Worm (Caenorhabditis elegans) whole organism, L4/young adult: ENCODE results near the gene srd-66.

Source experiments
- W03F9.2 ChIP-seq: fragments of 150-350 bp; optimal IDR thresholded peaks from 2 replicates; lab custom pipeline; 2014; ENCODE audit warnings: missing biosample characterization, missing genetic modification characterization
- dao-5 ChIP-seq: sonication (generic microtip); optimal IDR thresholded peaks from 2 replicates; lab custom pipeline; 2016; ENCODE audit warnings: missing genotype, missing genetic modification characterization, moderate library complexity, missing compliant biosample characterization
- him-1 ChIP-seq: sonication (generic microtip); optimal IDR thresholded peaks from 2 replicates; lab custom pipeline; 2016; ENCODE audit warnings: missing genotype, missing genetic modification reagents, missing genetic modification characterization, missing compliant biosample characterization

DNA sequence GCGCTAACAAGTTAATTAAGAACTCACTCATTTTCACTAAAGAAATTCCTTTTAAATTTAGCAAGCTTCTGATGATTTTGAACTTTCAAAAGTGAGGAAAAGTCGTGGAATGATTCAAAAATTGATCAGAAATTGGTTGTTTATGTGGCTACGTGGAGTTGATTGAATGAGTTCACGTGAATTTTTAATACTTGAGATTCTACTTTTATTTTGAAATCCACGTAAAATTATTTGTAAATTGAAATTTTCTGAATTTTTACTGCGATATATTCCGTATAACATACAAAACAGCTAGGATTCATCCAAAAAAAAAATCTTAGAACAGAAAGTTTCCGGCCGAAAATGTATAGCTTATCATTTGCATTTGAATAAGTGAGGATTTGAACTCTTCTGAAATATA is 12.6 kb downstream of the srd-66 start, which contains the start of gene moa-1:
- TF ChIP-seq W03F9.2 (no peak), dao-5 (tag; lab: Kevin White, UChicago) (no peak), him-1 (tag; lab: Kevin White, UChicago) (no peak)
